Worm (Caenorhabditis elegans): ENCODE results near the gene cpg-7.

ce11 chrII:14098348-14098747, 10.7 kb downstream of the cpg-7 start:
- no peak for TF ChIP-seq ama-1 (optimal IDR thresholded peaks at IDR 0.05)
- TF ChIP-seq tbx-11 (GFP tag; IDR thresholded peaks at IDR 0.05), result no peak
- TF ChIP-seq ceh-13 (GFP tag; optimal IDR thresholded peaks at IDR 0.05), result no peak
- TF ChIP-seq F13C5.2 (tag; optimal IDR thresholded peaks at IDR 0.05), result no peak
- TF ChIP-seq B0310.2 (tag; optimal IDR thresholded peaks at IDR 0.05), result no peak
- TF ChIP-seq hmbx-1 (tag; optimal IDR thresholded peaks at IDR 0.05), result no peak
- no peak for TF ChIP-seq ceh-36 (tag; optimal IDR thresholded peaks at IDR 0.05)
- TF ChIP-seq ets-7 (tag; optimal IDR thresholded peaks at IDR 0.05), result no peak
- no peak for TF ChIP-seq flt-1 (GFP tag; IDR thresholded peaks at IDR 0.05)
- TF ChIP-seq tra-4 (tag; optimal IDR thresholded peaks at IDR 0.05), result no peak
- TF ChIP-seq aly-1 (tag; optimal IDR thresholded peaks at IDR 0.05), result no peak
- TF ChIP-seq hnd-1 (tag; optimal IDR thresholded peaks at IDR 0.05), result no peak
